Worm (Caenorhabditis elegans): ENCODE measurements around the gene daf-1.
"Not testable (repeated sequence)": the region's sequence is repeated elsewhere in the genome, so short reads cannot be mapped to it uniquely, and the experiment has no call there.

Gene daf-1

DNA sequence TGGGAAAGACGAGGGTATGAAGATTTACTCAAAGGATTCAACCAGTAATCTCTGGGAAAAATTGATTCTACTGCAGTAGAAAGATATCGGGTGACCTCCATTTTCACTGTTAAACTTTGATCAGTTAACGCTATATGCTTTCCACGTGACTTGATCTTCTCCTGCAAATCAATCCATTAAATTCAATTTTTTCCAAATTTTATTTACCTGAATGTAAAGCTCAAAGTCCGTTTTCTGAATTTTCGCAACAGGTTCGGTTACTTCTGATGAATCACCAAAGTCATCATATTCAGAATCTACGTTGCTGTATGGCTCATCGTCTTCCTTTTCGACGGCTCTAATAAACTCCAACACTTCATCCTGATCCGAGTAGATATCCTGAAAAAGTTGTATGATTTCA, 22.9 kb upstream of the daf-1 start, which contains the start of gene B0545.4:
B0545.4 (minus strand) TSS at position 101 of the 400 bp plus-strand sequence.
- TF ChIP-seq zip-5 (tag; optimal IDR thresholded peaks at IDR 0.05) (no peak), F13H6.1 (tag; optimal IDR thresholded peaks at IDR 0.05) (no peak), ceh-9 (tag; optimal IDR thresholded peaks at IDR 0.05) (no peak), ceh-31 (tag; optimal IDR thresholded peaks at IDR 0.05) (no peak), unc-42 (tag; optimal IDR thresholded peaks at IDR 0.05) (no peak), pax-1 (tag; optimal IDR thresholded peaks at IDR 0.05) (no peak)

DNA sequence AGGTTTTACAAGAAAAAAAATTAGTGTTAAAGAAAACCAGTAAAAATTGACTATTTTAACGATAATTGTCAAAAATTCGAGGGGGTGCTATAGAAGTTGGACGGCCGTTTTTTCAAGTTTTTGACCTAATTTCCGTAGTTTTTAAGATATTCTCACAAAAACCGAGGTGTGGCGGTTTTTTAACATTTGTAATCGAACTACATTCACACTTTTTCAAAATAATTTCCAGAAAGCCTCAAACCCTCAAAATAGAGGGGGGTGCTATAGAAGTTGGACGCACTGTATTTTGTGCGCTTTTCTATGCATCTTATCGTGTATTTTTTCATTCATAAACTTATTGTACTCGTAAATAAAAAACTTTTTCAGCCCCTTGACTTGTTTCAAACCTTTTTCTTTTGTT, 20.8 kb upstream of the daf-1 start, which contains the start of gene F29C4.4:
F29C4.4 (plus strand) TSS at position 301 of the 400 bp plus-strand sequence.
- not testable (repeated sequence) for TF ChIP-seq C38D4.7 (GFP tag; optimal IDR thresholded peaks at IDR 0.05); gmeb-2 (tag; optimal IDR thresholded peaks at IDR 0.05); pax-1 (tag; optimal IDR thresholded peaks at IDR 0.05)

DNA sequence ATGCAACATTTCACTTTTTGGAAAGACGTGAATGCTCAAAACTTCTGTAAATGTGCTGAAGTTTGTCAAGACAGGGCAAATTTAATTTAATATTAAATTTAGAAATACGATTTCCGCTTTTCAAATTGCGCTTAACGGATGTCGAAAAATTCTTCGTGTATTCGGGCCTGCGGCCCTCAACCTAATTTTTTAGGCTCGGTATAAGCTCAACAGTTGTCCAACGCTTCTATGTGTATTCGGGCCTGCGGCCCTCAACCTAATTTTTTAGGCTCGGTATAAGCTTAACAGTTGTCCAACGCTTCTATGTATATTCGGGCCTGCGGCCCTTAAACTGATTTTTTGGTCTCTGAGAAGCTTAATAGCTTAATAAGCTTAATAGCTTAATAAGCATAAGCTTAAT, 13.4 kb upstream of the daf-1 start:
- TF ChIP-seq hlh-6 (tag; optimal IDR thresholded peaks at IDR 0.05) (no peak), ceh-18 (tag; optimal IDR thresholded peaks at IDR 0.05) (no peak), ahr-1 (tag; optimal IDR thresholded peaks at IDR 0.05) (no peak), che-1 (tag; optimal IDR thresholded peaks at IDR 0.05) (no peak), ttx-3 (tag; optimal IDR thresholded peaks at IDR 0.05) (no peak)

DNA sequence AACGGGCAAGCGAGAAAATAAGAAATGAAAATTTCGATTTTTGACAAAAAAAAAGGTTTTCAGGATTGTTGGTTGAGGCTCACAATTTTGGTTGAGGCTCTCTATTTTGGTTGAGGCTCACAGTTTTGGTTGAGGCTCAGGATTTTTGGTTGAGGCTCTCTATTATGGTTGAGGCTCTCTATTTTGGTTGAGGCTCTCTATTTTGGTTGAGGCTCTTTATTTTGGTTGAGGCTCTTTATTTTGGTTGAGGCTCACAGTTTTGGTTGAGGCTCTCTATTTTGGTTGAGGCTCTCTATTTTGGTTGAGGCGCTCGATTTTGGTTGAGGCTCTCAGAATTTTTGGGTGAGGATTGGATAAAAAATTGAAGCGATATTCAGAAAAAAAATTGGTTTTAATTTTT, 12.4 kb upstream of the daf-1 start:
- TF ChIP-seq hlh-15 (tag; optimal IDR thresholded peaks at IDR 0.05) (no peak), ttx-3 (tag; optimal IDR thresholded peaks at IDR 0.05) (no peak), C08G9.2 (tag; optimal IDR thresholded peaks at IDR 0.05) (no peak), unc-55 (GFP tag; optimal IDR thresholded peaks at IDR 0.05) (no peak), dmd-4 (tag; optimal IDR thresholded peaks at IDR 0.05; ENCODE audit: borderline replicate concordance) (no peak), ahr-1 (tag; optimal IDR thresholded peaks at IDR 0.05) (no peak), pax-1 (tag; optimal IDR thresholded peaks at IDR 0.05) (no peak), gmeb-2 (tag; optimal IDR thresholded peaks at IDR 0.05) (no peak), F13H6.1 (tag; optimal IDR thresholded peaks at IDR 0.05) (no peak), ets-4 (tag; optimal IDR thresholded peaks at IDR 0.05) (no peak), ceh-34 (tag; optimal IDR thresholded peaks at IDR 0.05) (no peak), ceh-24 (tag; optimal IDR thresholded peaks at IDR 0.05) (no peak), rnt-1 (tag; optimal IDR thresholded peaks at IDR 0.05) (no peak), tbx-2 (tag; optimal IDR thresholded peaks at IDR 0.05) (no peak), lim-6 (tag; optimal IDR thresholded peaks at IDR 0.05) (no peak), hlh-30 (tag; optimal IDR thresholded peaks at IDR 0.05; ENCODE audit: insufficient read depth) (no peak), ztf-16 (tag; optimal IDR thresholded peaks at IDR 0.05) (no peak), C38D4.7 (GFP tag; optimal IDR thresholded peaks at IDR 0.05) (no peak)

DNA sequence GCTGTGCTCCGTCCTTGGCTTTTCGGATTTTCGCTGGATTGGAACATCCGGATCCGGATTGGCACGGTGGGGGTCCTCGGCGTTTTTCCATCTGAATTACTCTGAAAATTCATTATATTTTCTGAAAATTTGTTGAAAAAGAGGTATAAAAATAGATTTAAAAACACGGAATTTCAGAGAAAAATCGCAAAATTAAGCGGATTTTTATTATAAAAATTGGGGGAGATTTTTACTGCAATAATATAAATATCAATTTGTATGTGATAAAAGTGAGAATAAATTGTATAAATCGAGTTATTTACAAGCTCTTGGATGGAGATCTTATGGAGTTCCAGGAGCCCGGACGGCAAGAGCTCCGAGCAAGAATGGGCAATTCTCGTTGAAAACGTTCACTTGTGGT, 10.6 kb upstream of the daf-1 start, which contains the start of gene tut-1:
tut-1 (minus strand) TSS at position 101 of the 400 bp plus-strand sequence.
- TF ChIP-seq ceh-22 (tag; optimal IDR thresholded peaks at IDR 0.05): no peak

DNA sequence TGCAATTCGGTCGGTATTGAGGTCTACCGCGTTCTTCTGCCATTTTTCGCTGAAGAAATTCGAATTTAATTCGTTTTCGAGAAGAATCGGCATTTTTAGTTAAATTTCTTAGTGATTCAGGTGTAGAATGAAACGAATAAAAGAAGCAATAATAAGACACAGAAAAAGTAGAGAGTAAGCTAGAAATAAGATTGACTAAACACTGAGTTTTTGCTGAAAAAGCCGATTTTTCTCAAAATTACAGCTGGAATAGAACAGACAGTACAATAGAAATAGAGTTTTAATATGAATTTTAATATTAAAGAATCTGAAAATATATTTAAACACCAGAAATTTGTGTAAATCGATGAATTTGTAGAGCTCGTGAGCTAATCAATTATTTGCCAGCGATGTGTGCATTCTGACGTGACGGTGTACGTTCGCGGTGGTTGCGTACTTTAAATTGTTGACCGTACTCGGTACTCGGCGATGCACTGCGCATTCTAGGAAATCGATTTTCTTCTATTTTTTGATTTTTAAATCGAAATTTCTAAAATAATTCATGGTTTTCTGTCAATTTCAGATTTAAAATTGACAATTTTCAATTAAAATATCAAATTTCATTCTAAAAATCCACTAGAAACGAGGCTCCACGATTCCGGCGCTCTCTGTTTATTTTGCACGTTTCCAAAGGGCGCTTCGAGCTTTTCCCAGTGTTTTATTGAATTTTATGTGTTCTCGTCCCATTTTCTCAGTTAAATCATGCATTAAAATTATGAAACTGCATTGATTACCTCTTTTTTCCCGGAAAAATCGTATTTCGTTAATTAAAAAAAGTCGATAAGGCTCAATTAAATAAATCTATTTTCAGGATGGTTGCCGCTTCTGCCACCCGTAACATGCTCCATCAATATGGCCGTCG, 6.1 kb upstream of the daf-1 start, which contains the start of the genes grld-1 and cox-6C:
grld-1 (minus strand) TSS at position 51 of the 901 bp plus-strand sequence.
cox-6C (plus strand) TSS at position 851 of the 901 bp plus-strand sequence.
- TF ChIP-seq ceh-48 (tag; optimal IDR thresholded peaks at IDR 0.05) (peak; percentile 69), elt-2 (tag; optimal IDR thresholded peaks at IDR 0.05) (peak; percentile 36), ceh-30 (tag; optimal IDR thresholded peaks at IDR 0.05) (no peak), ceh-14 (tag; optimal IDR thresholded peaks at IDR 0.05) (peak; percentile 7), syd-9 (tag; optimal IDR thresholded peaks at IDR 0.05) (no peak), tbx-2 (tag; optimal IDR thresholded peaks at IDR 0.05) (peak; percentile 6), ceh-34 (tag; optimal IDR thresholded peaks at IDR 0.05) (peak; percentile 78), T23F11.4 (GFP tag; optimal IDR thresholded peaks at IDR 0.05) (no peak), nhr-232 (tag; optimal IDR thresholded peaks at IDR 0.05) (no peak), nhr-11 (tag; optimal IDR thresholded peaks at IDR 0.05) (no peak), ceh-31 (tag; optimal IDR thresholded peaks at IDR 0.05) (peak; percentile 55), ets-4 (tag; optimal IDR thresholded peaks at IDR 0.05) (peak; percentile 16), fax-1 (tag; optimal IDR thresholded peaks at IDR 0.05) (no peak), ztf-16 (tag; optimal IDR thresholded peaks at IDR 0.05) (no peak), unc-42 (tag; optimal IDR thresholded peaks at IDR 0.05) (peak; percentile 27), K09A11.1 (tag; optimal IDR thresholded peaks at IDR 0.05; ENCODE audit: insufficient read depth) (peak; percentile 58), che-1 (tag; optimal IDR thresholded peaks at IDR 0.05) (no peak), nfya-1 (tag; optimal IDR thresholded peaks at IDR 0.05) (peak; percentile 59)
